Worm (Caenorhabditis elegans) whole organism, young adult: Measurements from ENCODE around the gene ttr-47.
A peak's percentile ranks its signal among the peaks of the same experiment; 100 is the strongest.

ENCODE experiments used
- B0035.1 ChIP-seq: sonication (generic microtip); optimal IDR thresholded peaks from 2 replicates; lab custom pipeline; 2016; ENCODE audit warnings: missing genetic modification characterization, mild to moderate bottlenecking, missing compliant biosample characterization, missing genotype, missing genetic modification reagents
- C17E4.6 ChIP-seq: fragments of 200-800 bp; sonication (Bioruptor generic); IDR thresholded peaks from 2 replicates; pipeline ENCODE4 v1.3.6; 2022; ENCODE audit warnings: missing genetic modification reagents, missing genetic modification characterization, missing compliant biosample characterization
- D2030.7 ChIP-seq: fragments of 200-800 bp; sonication (Bioruptor generic); IDR thresholded peaks from 2 replicates; pipeline ENCODE4 v1.3.6; 2022; ENCODE audit warnings: missing genetic modification reagents, missing genetic modification characterization, missing compliant biosample characterization
- F22D6.2 ChIP-seq: sonication (generic microtip); optimal IDR thresholded peaks from 2 replicates; lab custom pipeline; 2016; ENCODE audit warnings: mild to moderate bottlenecking, missing genetic modification characterization, missing compliant biosample characterization
- F49E8.2 ChIP-seq: sonication (generic microtip); optimal IDR thresholded peaks from 3 replicates; lab custom pipeline; 2017; ENCODE audit warnings: missing genetic modification characterization, mild to moderate bottlenecking, missing compliant biosample characterization, antibody characterized with exemption, moderate library complexity; ENCODE audit not compliant: insufficient read depth
- F52B5.7 ChIP-seq: sonication (generic microtip); optimal IDR thresholded peaks from 2 replicates; lab custom pipeline; 2016; ENCODE audit warnings: mild to moderate bottlenecking, missing genetic modification characterization, missing compliant biosample characterization
- F55B11.4 ChIP-seq: sonication (generic microtip); optimal IDR thresholded peaks from 2 replicates; lab custom pipeline; 2016; ENCODE audit warnings: missing compliant biosample characterization, missing genetic modification characterization, borderline replicate concordance; ENCODE audit not compliant: insufficient read depth
- F57A8.1 ChIP-seq: fragments of 200-800 bp; sonication (Bioruptor generic); optimal IDR thresholded peaks from 2 replicates; lab custom pipeline; 2018; ENCODE audit warnings: mild to moderate bottlenecking, missing genetic modification characterization, moderate library complexity, missing compliant biosample characterization
- Y67H2A.10 ChIP-seq: fragments of 200-800 bp; sonication (Bioruptor generic); conservative IDR thresholded peaks from 2 replicates; pipeline ENCODE4 v1.3.6; 2022; ENCODE audit warnings: missing genetic modification reagents, missing genetic modification characterization, missing compliant biosample characterization
- ama-1 ChIP-seq, 3 experiments: fragments of 150-350 bp in 1 of 3; sonication (generic microtip) in 2 of 3; optimal IDR thresholded peaks; 2 replicates each; lab custom pipeline; 2014 to 2018; ENCODE audit warnings: missing biosample characterization in 2 of 3, missing genetic modification characterization in 2 of 3, missing genetic modification reagents in 2 of 3
- aptf-2 ChIP-seq: fragments of 200-800 bp; sonication (Bioruptor generic); conservative IDR thresholded peaks from 2 replicates; pipeline ENCODE4 v1.3.6; 2022; ENCODE audit warnings: missing genetic modification reagents, missing genetic modification characterization, missing compliant biosample characterization
- attf-3 ChIP-seq: fragments of 200-800 bp; sonication (Bioruptor generic); conservative IDR thresholded peaks from 2 replicates; pipeline ENCODE4 v1.3.6; 2022; ENCODE audit warnings: missing genetic modification reagents, missing genetic modification characterization, missing compliant biosample characterization
- bed-1 ChIP-seq: fragments of 200-800 bp; sonication (Bioruptor generic); IDR thresholded peaks from 2 replicates; pipeline ENCODE4 v1.3.6; 2022; ENCODE audit warnings: missing genetic modification reagents, missing genetic modification characterization, missing compliant biosample characterization
- bed-2 ChIP-seq: fragments of 200-800 bp; sonication (Bioruptor generic); IDR thresholded peaks from 2 replicates; pipeline ENCODE4 v1.3.6; 2022; ENCODE audit warnings: missing genetic modification reagents, missing genetic modification characterization, missing compliant biosample characterization
- chd-7 ChIP-seq: sonication (generic microtip); optimal IDR thresholded peaks from 2 replicates; lab custom pipeline; 2016; ENCODE audit warnings: mild to moderate bottlenecking, missing genetic modification characterization, moderate library complexity, missing compliant biosample characterization
- dpl-1 ChIP-seq: fragments of 150-350 bp; optimal IDR thresholded peaks from 2 replicates; lab custom pipeline; 2014; ENCODE audit warnings: missing biosample characterization, missing genetic modification reagents, missing genetic modification characterization
- ets-4 ChIP-seq: fragments of 200-800 bp; sonication (Bioruptor generic); optimal IDR thresholded peaks from 2 replicates; lab custom pipeline; 2018; ENCODE audit warnings: mild to moderate bottlenecking, missing genetic modification characterization, missing compliant biosample characterization
- gei-17 ChIP-seq: fragments of 200-800 bp; sonication (Bioruptor generic); optimal IDR thresholded peaks from 2 replicates; lab custom pipeline; 2018; ENCODE audit warnings: mild to moderate bottlenecking, missing genetic modification characterization, missing compliant biosample characterization
- hsf-1 ChIP-seq: fragments of 200-800 bp; sonication (Bioruptor generic); IDR thresholded peaks from 2 replicates; pipeline ENCODE4 v1.3.6; 2022; ENCODE audit warnings: missing genetic modification reagents, missing genetic modification characterization, missing compliant biosample characterization
- let-607 ChIP-seq, 2 experiments: fragments of 200-800 bp in 1 of 2; sonication (Bioruptor generic) in 1 of 2; sonication (generic microtip) in 1 of 2; optimal IDR thresholded peaks; 2 replicates each; lab custom pipeline; 2016 to 2018; ENCODE audit warnings: mild to moderate bottlenecking in 2 of 2, missing compliant biosample characterization in 2 of 2, missing genetic modification characterization in 2 of 2, moderate library complexity in 2 of 2, missing genotype in 1 of 2
- lin-26 ChIP-seq: fragments of 200-800 bp; sonication (Bioruptor generic); IDR thresholded peaks from 2 replicates; pipeline ENCODE4 v1.3.6; 2022; ENCODE audit warnings: missing genetic modification reagents, missing genetic modification characterization, missing compliant biosample characterization
- lin-40 ChIP-seq: sonication (generic microtip); optimal IDR thresholded peaks from 2 replicates; lab custom pipeline; 2016; ENCODE audit warnings: missing genetic modification characterization, mild to moderate bottlenecking, missing compliant biosample characterization, missing genotype, missing genetic modification reagents
- madf-3 ChIP-seq: fragments of 200-800 bp; sonication (Bioruptor generic); IDR thresholded peaks from 2 replicates; pipeline ENCODE4 v1.3.6; 2022; ENCODE audit warnings: missing genetic modification reagents, missing genetic modification characterization, missing compliant biosample characterization
- madf-8 ChIP-seq: fragments of 200-800 bp; sonication (Bioruptor generic); conservative IDR thresholded peaks from 2 replicates; pipeline ENCODE4 v1.3.6; 2022; ENCODE audit warnings: missing genetic modification reagents, missing genetic modification characterization, missing compliant biosample characterization
- mxl-1 ChIP-seq: sonication (generic microtip); optimal IDR thresholded peaks from 2 replicates; lab custom pipeline; 2016; ENCODE audit warnings: missing genetic modification characterization, missing compliant biosample characterization
- nfya-1 ChIP-seq: sonication (generic microtip); optimal IDR thresholded peaks from 2 replicates; lab custom pipeline; 2017; ENCODE audit warnings: antibody characterized with exemption, missing compliant biosample characterization, missing genetic modification characterization, borderline replicate concordance; ENCODE audit not compliant: insufficient read depth
- nfya-2 ChIP-seq: fragments of 200-800 bp; sonication (Bioruptor generic); IDR thresholded peaks from 2 replicates; pipeline ENCODE4 v1.3.6; 2022; ENCODE audit warnings: missing genetic modification reagents, missing genetic modification characterization, missing compliant biosample characterization
- nhr-120 ChIP-seq: fragments of 200-800 bp; sonication (Bioruptor generic); IDR thresholded peaks from 2 replicates; pipeline ENCODE4 v1.3.6; 2022; ENCODE audit warnings: missing genetic modification characterization, missing compliant biosample characterization
- nhr-179 ChIP-seq: sonication (generic microtip); optimal IDR thresholded peaks from 2 replicates; lab custom pipeline; 2016; ENCODE audit warnings: mild to moderate bottlenecking, missing genetic modification characterization, missing compliant biosample characterization
- nhr-27 ChIP-seq: fragments of 200-800 bp; sonication (Bioruptor generic); optimal IDR thresholded peaks from 2 replicates; lab custom pipeline; 2018; ENCODE audit warnings: mild to moderate bottlenecking, missing genetic modification characterization, moderate library complexity, missing compliant biosample characterization
- nhr-80 ChIP-seq: sonication (generic microtip); optimal IDR thresholded peaks from 2 replicates; lab custom pipeline; 2016; ENCODE audit warnings: missing genetic modification characterization, missing compliant biosample characterization
- pbrm-1 ChIP-seq: fragments of 200-800 bp; sonication (Bioruptor generic); IDR thresholded peaks from 2 replicates; pipeline ENCODE4 v1.3.6; 2022; ENCODE audit warnings: missing genetic modification reagents, missing genetic modification characterization, missing compliant biosample characterization
- snpc-1.1 ChIP-seq: sonication (generic microtip); optimal IDR thresholded peaks from 2 replicates; lab custom pipeline; 2017; ENCODE audit warnings: missing genetic modification characterization, mild to moderate bottlenecking, missing compliant biosample characterization, antibody characterized with exemption, moderate library complexity, missing genotype, missing genetic modification reagents; ENCODE audit not compliant: insufficient read depth
- tbp1 ChIP-seq: fragments of 200-800 bp; sonication (Bioruptor generic); optimal IDR thresholded peaks from 2 replicates; lab custom pipeline; 2018; ENCODE audit warnings: mild to moderate bottlenecking, missing genetic modification characterization, missing compliant biosample characterization
- tbx-9 ChIP-seq: sonication (generic microtip); optimal IDR thresholded peaks from 2 replicates; lab custom pipeline; 2016; ENCODE audit warnings: borderline replicate concordance, missing genetic modification characterization, inconsistent platforms, missing compliant biosample characterization
- unc-130 ChIP-seq: sonication (generic microtip); optimal IDR thresholded peaks from 2 replicates; lab custom pipeline; 2016; ENCODE audit warnings: missing genetic modification reagents, missing genetic modification characterization, missing compliant biosample characterization
- ztf-22 ChIP-seq: fragments of 200-800 bp; sonication (Bioruptor generic); optimal IDR thresholded peaks from 2 replicates; lab custom pipeline; 2018; ENCODE audit warnings: mild to moderate bottlenecking, missing genetic modification characterization, moderate library complexity, missing compliant biosample characterization

The ttr-47 gene

DNA sequence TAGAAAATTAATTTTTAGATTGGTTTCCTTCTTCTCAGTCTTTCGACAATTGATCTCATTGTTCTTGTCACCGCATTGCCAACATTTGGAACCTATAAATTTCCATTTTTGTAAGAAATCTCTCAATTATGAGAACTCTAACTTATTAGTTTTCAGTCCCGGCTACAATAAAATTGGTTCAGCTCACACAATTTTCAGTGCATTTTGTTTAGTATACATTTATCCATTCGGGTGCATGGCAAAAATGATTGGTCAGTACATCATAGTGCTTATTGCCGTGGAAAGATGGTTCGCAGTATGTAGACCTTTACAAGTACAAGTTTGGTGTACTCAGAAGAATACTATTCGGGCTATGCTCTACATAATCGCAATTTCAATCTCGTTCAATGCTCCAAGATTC lies 19.0 kb upstream of the ttr-47 start:
- TF ChIP-seq unc-130 (no peak), nhr-120 (GFP tag; lab: Robert Waterston, UW) (no peak), mxl-1 (tag; lab: Kevin White, UChicago) (no peak), ama-1 (optimal IDR thresholded peaks at IDR 0.05; lab: Kevin White, UChicago) (no peak), ama-1 (GFP tag; optimal IDR thresholded peaks at IDR 0.05; lab: Kevin White, UChicago) (no peak), madf-8 (GFP tag; lab: Robert Waterston, UW) (no peak), madf-3 (GFP tag; lab: Robert Waterston, UW) (no peak)

DNA sequence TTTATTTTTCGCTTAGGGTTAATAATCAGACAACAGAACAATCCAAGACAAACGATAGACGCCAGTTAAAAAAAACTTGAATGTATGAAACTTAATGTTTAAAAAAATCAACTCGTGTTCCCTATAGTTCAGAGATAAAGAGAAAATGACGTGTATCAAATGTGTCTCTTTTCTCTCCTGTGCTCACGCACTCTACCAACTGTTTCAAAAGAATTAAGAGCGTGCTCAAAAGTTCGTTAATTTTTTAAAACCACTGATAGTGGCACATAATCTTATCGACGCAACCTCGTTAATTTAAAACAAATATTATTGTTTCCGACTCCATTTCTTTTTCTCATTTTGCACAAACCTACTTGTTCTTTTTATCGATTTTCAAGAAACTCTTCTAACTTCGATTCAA lies 17.2 kb upstream of the ttr-47 start:
- TF ChIP-seq hsf-1 (GFP tag; lab: Robert Waterston, UW) (no peak), nhr-80 (tag; lab: Kevin White, UChicago) (peak; percentile 77)
- TF ChIP-seq, all 124 proteins: peak for 1

DNA sequence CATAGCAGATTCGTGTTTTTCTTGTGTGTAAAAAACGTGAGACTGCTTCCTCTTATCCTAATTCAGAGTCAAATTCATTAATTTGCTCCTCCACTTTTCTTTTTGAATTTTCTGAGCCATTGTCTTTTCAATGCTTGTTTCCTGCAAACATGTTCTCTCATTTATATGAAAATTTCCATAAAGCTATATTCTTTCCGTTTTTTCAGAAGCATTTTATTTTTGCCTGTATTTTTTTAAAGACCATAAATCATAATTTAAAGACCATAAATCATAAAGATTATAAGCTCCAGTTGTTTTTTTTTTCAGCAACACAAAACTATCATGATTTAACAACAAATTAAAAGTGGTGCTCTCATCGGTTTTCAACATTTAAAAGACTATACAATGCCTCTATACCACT lies 16.0 kb upstream of the ttr-47 start, which contains the start of gene frpr-11:
frpr-11 (plus strand) TSS at position 301 of the 400 bp plus-strand sequence.
- TF ChIP-seq F52B5.7 (tag; lab: Kevin White, UChicago) (no peak), Y67H2A.10 (GFP tag; lab: Robert Waterston, UW) (no peak), F57A8.1 (GFP tag; lab: Kevin White, UChicago) (no peak), lin-26 (GFP tag; lab: Robert Waterston, UW) (no peak), nhr-27 (no peak), ztf-22 (GFP tag; lab: Kevin White, UChicago) (no peak), tbx-9 (tag; lab: Kevin White, UChicago) (no peak), nfya-2 (GFP tag; lab: Robert Waterston, UW) (no peak), madf-3 (GFP tag; lab: Robert Waterston, UW) (no peak), bed-2 (no peak), attf-3 (GFP tag; lab: Robert Waterston, UW) (no peak), unc-130 (no peak), F22D6.2 (tag; lab: Kevin White, UChicago) (no peak), B0035.1 (no peak), madf-8 (GFP tag; lab: Robert Waterston, UW) (no peak), F49E8.2 (tag; lab: Kevin White, UChicago) (no peak)
- TF ChIP-seq, all 124 proteins: peak for 0

DNA sequence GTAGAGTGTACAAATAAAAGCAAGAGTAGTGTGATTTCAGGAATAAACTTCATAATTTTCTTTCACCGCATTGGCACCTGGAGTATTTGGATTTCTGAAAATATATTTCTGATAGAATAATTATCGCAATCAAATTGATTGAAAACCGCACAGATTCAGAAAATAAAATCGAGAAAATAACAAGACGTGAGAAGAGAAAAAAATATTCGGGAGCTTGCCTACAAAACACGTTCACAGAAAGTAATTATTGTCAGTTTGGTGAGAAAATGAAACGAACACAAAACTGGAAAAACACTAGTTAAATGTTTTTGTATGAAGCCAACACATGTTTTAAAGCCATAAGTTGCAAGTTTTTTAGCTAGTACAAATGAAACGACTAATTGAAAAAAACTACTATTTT lies 8.9 kb upstream of the ttr-47 start, which contains the start of gene mod-1:
mod-1 (minus strand) TSS at position 101 of the 400 bp plus-strand sequence.
- TF ChIP-seq ets-4 (GFP tag; lab: Kevin White, UChicago): no peak
- no peak for TF ChIP-seq C17E4.6 (GFP tag; lab: Robert Waterston, UW)
- TF ChIP-seq nhr-80 (tag; lab: Kevin White, UChicago): no peak
- TF ChIP-seq tbp1: no peak
- TF ChIP-seq dpl-1 (GFP tag; lab: Kevin White, UChicago): no peak
- TF ChIP-seq pbrm-1 (GFP tag; lab: Robert Waterston, UW): no peak
- TF ChIP-seq F55B11.4: no peak
- TF ChIP-seq bed-1 (GFP tag; lab: Robert Waterston, UW): no peak
- TF ChIP-seq aptf-2 (GFP tag; lab: Robert Waterston, UW): no peak
- TF ChIP-seq snpc-1.1 (tag; lab: Kevin White, UChicago): no peak
- no peak for TF ChIP-seq lin-40
- TF ChIP-seq D2030.7 (GFP tag; lab: Robert Waterston, UW): no peak
- TF ChIP-seq gei-17: no peak
- TF ChIP-seq madf-8 (GFP tag; lab: Robert Waterston, UW): no peak
- no peak for TF ChIP-seq nhr-179 (tag; lab: Kevin White, UChicago)
- TF ChIP-seq chd-7: no peak
- no peak for TF ChIP-seq let-607 (tag; optimal IDR thresholded peaks at IDR 0.05; lab: Kevin White, UChicago)
- TF ChIP-seq nfya-1 (tag; lab: Kevin White, UChicago): no peak
